Worm (Caenorhabditis elegans) whole organism, L4 larva: ENCODE measurements around the gene atgp-1.

ENCODE experiments used
- F26F4.8 ChIP-seq: fragments of 200-800 bp; sonication (Bioruptor generic); conservative IDR thresholded peaks from 2 replicates; pipeline ENCODE4 v1.3.6; 2022; ENCODE audit warnings: missing genetic modification characterization, missing compliant biosample characterization
- F49E8.2 ChIP-seq: sonication (generic microtip); optimal IDR thresholded peaks from 2 replicates; lab custom pipeline; 2016; ENCODE audit warnings: missing compliant biosample characterization, mild to moderate bottlenecking, missing genetic modification characterization, borderline replicate concordance
- Y5F2A.4 ChIP-seq: fragments of 200-800 bp; sonication (Bioruptor generic); optimal IDR thresholded peaks from 2 replicates; lab custom pipeline; 2018; ENCODE audit warnings: mild to moderate bottlenecking, missing genetic modification characterization, missing compliant biosample characterization
- Y75B8A.6 ChIP-seq: fragments of 200-800 bp; sonication (Bioruptor generic); IDR thresholded peaks from 2 replicates; pipeline ENCODE4 v1.3.6; 2022; ENCODE audit warnings: missing genetic modification reagents, missing genetic modification characterization, missing compliant biosample characterization
- ZK337.2 ChIP-seq: fragments of 200-800 bp; sonication (Bioruptor generic); IDR thresholded peaks from 2 replicates; pipeline ENCODE4 v1.3.6; 2022; ENCODE audit warnings: missing genetic modification reagents, missing genetic modification characterization, missing compliant biosample characterization
- ZK546.5 ChIP-seq, 2 experiments: sonication (generic microtip); optimal IDR thresholded peaks; 2 replicates each; lab custom pipeline; 2017; ENCODE audit warnings: missing biosample characterization in 2 of 2, missing genetic modification characterization in 2 of 2
- aly-2 ChIP-seq: sonication (generic microtip); optimal IDR thresholded peaks from 2 replicates; lab custom pipeline; 2018; ENCODE audit warnings: missing biosample characterization, missing genetic modification characterization
- ama-1 ChIP-seq: fragments of 150-350 bp; optimal IDR thresholded peaks from 2 replicates; lab custom pipeline; 2014; ENCODE audit warnings: inconsistent platforms, mixed read lengths
- attf-4 ChIP-seq: sonication (generic microtip); optimal IDR thresholded peaks from 3 replicates; lab custom pipeline; 2017; ENCODE audit warnings: missing biosample characterization, missing genetic modification characterization
- ceh-20 ChIP-seq: fragments of 200-800 bp; sonication (Bioruptor generic); IDR thresholded peaks from 2 replicates; pipeline ENCODE4 v1.3.6; 2022; ENCODE audit warnings: missing genetic modification reagents, missing genetic modification characterization, missing compliant biosample characterization
- ceh-32 ChIP-seq: sonication (generic microtip); optimal IDR thresholded peaks from 2 replicates; lab custom pipeline; 2016; ENCODE audit warnings: mild to moderate bottlenecking, missing genetic modification characterization, missing compliant biosample characterization; ENCODE audit not compliant: poor library complexity
- daf-12 ChIP-seq: fragments of 150-350 bp; optimal IDR thresholded peaks from 2 replicates; lab custom pipeline; 2014; ENCODE audit warnings: missing biosample characterization, missing genetic modification reagents, missing genetic modification characterization
- daf-19 ChIP-seq: fragments of 200-800 bp; sonication (Bioruptor generic); conservative IDR thresholded peaks from 2 replicates; pipeline ENCODE4 v1.3.6; 2022; ENCODE audit warnings: missing genetic modification characterization, missing compliant biosample characterization
- dmd-6 ChIP-seq: fragments of 200-800 bp; sonication (Bioruptor generic); IDR thresholded peaks from 2 replicates; pipeline ENCODE4 v1.3.6; 2022; ENCODE audit warnings: missing genetic modification reagents, missing genetic modification characterization, missing compliant biosample characterization
- dmd-9 ChIP-seq: fragments of 200-800 bp; sonication (Bioruptor generic); IDR thresholded peaks from 2 replicates; pipeline ENCODE4 v1.3.6; 2022; ENCODE audit warnings: missing genetic modification reagents, missing genetic modification characterization, missing compliant biosample characterization
- duxl-1 ChIP-seq: sonication (generic microtip); optimal IDR thresholded peaks from 2 replicates; lab custom pipeline; 2016; ENCODE audit warnings: mild to moderate bottlenecking, missing genetic modification characterization, moderate library complexity, missing compliant biosample characterization; ENCODE audit not compliant: poor library complexity
- fkh-10 ChIP-seq: fragments of 150-350 bp; optimal IDR thresholded peaks from 2 replicates; lab custom pipeline; 2014; ENCODE audit warnings: missing biosample characterization, missing genetic modification reagents, missing genetic modification characterization
- fos-1 ChIP-seq: fragments of 150-350 bp; optimal IDR thresholded peaks from 2 replicates; lab custom pipeline; 2014; ENCODE audit warnings: missing biosample characterization, missing genetic modification characterization
- hlh-30 ChIP-seq: sonication (generic microtip); optimal IDR thresholded peaks from 2 replicates; lab custom pipeline; 2017; ENCODE audit warnings: antibody characterized with exemption, mild to moderate bottlenecking, missing genetic modification characterization, missing compliant biosample characterization; ENCODE audit not compliant: insufficient read depth
- jun-1 ChIP-seq: fragments of 150-350 bp; optimal IDR thresholded peaks from 2 replicates; lab custom pipeline; 2014; ENCODE audit warnings: missing biosample characterization, missing genetic modification reagents, missing genetic modification characterization
- lin-1 ChIP-seq: fragments of 200-800 bp; sonication (Bioruptor generic); IDR thresholded peaks from 2 replicates; pipeline ENCODE4 v1.3.6; 2022; ENCODE audit warnings: missing genetic modification reagents, missing genetic modification characterization, missing compliant biosample characterization
- lin-15B ChIP-seq: fragments of 150-350 bp; sonication (generic microtip); optimal IDR thresholded peaks from 3 replicates; lab custom pipeline; 2014; ENCODE audit warnings: missing biosample characterization, missing genetic modification characterization
- lin-29 ChIP-seq: fragments of 200-800 bp; sonication (Bioruptor generic); IDR thresholded peaks from 2 replicates; pipeline ENCODE4 v1.3.6; 2022; ENCODE audit warnings: missing genetic modification reagents, missing genetic modification characterization, missing compliant biosample characterization
- lir-3 ChIP-seq: sonication (generic microtip); optimal IDR thresholded peaks from 2 replicates; lab custom pipeline; 2016; ENCODE audit warnings: mild to moderate bottlenecking, missing genetic modification characterization, missing compliant biosample characterization
- madf-9 ChIP-seq: fragments of 200-800 bp; sonication (Bioruptor generic); conservative IDR thresholded peaks from 2 replicates; pipeline ENCODE4 v1.3.6; 2022; ENCODE audit warnings: missing genetic modification reagents, missing genetic modification characterization, missing compliant biosample characterization
- mep-1 ChIP-seq: fragments of 150-350 bp; sonication (generic microtip); optimal IDR thresholded peaks from 3 replicates; lab custom pipeline; 2014; ENCODE audit warnings: missing biosample characterization, missing genetic modification characterization
- mes-2 ChIP-seq: sonication (generic microtip); optimal IDR thresholded peaks from 2 replicates; lab custom pipeline; 2016; ENCODE audit warnings: missing genotype, mild to moderate bottlenecking, missing genetic modification characterization, missing compliant biosample characterization; ENCODE audit not compliant: poor library complexity, severe bottlenecking
- mxl-2 ChIP-seq: fragments of 200-800 bp; sonication (Bioruptor generic); conservative IDR thresholded peaks from 2 replicates; pipeline ENCODE4 v1.3.6; 2022; ENCODE audit warnings: missing genetic modification reagents, missing genetic modification characterization, missing compliant biosample characterization
- nhr-10 ChIP-seq: fragments of 150-350 bp; optimal IDR thresholded peaks from 2 replicates; lab custom pipeline; 2014; ENCODE audit warnings: missing biosample characterization, missing genetic modification characterization
- nhr-42 ChIP-seq: fragments of 200-800 bp; sonication (Bioruptor generic); IDR thresholded peaks from 2 replicates; pipeline ENCODE4 v1.3.6; 2022; ENCODE audit warnings: missing genetic modification characterization, missing compliant biosample characterization
- nhr-48 ChIP-seq: sonication (generic microtip); optimal IDR thresholded peaks from 2 replicates; lab custom pipeline; 2016; ENCODE audit warnings: mild to moderate bottlenecking, missing genetic modification characterization, missing compliant biosample characterization
- nhr-76 ChIP-seq: fragments of 150-350 bp; optimal IDR thresholded peaks from 2 replicates; lab custom pipeline; 2014; ENCODE audit warnings: missing biosample characterization, missing genetic modification characterization
- nhr-77 ChIP-seq: fragments of 150-350 bp; optimal IDR thresholded peaks from 2 replicates; lab custom pipeline; 2014; ENCODE audit warnings: missing biosample characterization, missing genetic modification characterization
- pha-4 ChIP-seq, 2 experiments: fragments of 150-350 bp in 1 of 2; fragments of 200-800 bp in 1 of 2; sonication (Bioruptor generic) in 1 of 2; IDR thresholded peaks in 1 of 2; optimal IDR thresholded peaks in 1 of 2; 2 replicates each; pipeline versions ENCODE4 v1.3.6 to Lab custom; 2014 to 2022; ENCODE audit warnings: missing genetic modification characterization in 2 of 2, missing genetic modification reagents in 2 of 2, missing biosample characterization in 1 of 2, missing compliant biosample characterization in 1 of 2
- rbr-2 ChIP-seq: sonication (generic microtip); optimal IDR thresholded peaks from 2 replicates; lab custom pipeline; 2016; ENCODE audit warnings: missing genotype, missing genetic modification characterization, missing compliant biosample characterization
- snpc-1.2 ChIP-seq: fragments of 200-800 bp; sonication (Bioruptor generic); IDR thresholded peaks from 2 replicates; pipeline ENCODE4 v1.3.6; 2022; ENCODE audit warnings: missing genetic modification reagents, missing genetic modification characterization, missing compliant biosample characterization
- snpc-4 ChIP-seq: fragments of 150-350 bp; optimal IDR thresholded peaks from 2 replicates; lab custom pipeline; 2014; ENCODE audit warnings: missing biosample characterization, missing genetic modification characterization
- spr-3 ChIP-seq: fragments of 200-800 bp; sonication (Bioruptor generic); optimal IDR thresholded peaks from 2 replicates; lab custom pipeline; 2018; ENCODE audit warnings: mild to moderate bottlenecking, missing genetic modification characterization, missing compliant biosample characterization
- tag-97 ChIP-seq: fragments of 200-800 bp; sonication (Bioruptor generic); IDR thresholded peaks from 2 replicates; pipeline ENCODE4 v1.3.6; 2022; ENCODE audit warnings: missing genetic modification characterization, missing compliant biosample characterization
- zfp-2 ChIP-seq: sonication (generic microtip); optimal IDR thresholded peaks from 2 replicates; lab custom pipeline; 2016; ENCODE audit warnings: mild to moderate bottlenecking, missing genetic modification characterization, missing compliant biosample characterization
- zfp-3 ChIP-seq: fragments of 200-800 bp; sonication (Bioruptor generic); conservative IDR thresholded peaks from 2 replicates; pipeline ENCODE4 v1.3.6; 2022; ENCODE audit warnings: missing genetic modification reagents, missing genetic modification characterization, missing compliant biosample characterization
- ztf-11 ChIP-seq: fragments of 150-350 bp; optimal IDR thresholded peaks from 2 replicates; lab custom pipeline; 2014; ENCODE audit warnings: missing biosample characterization, missing genetic modification characterization

atgp-1 gene

DNA sequence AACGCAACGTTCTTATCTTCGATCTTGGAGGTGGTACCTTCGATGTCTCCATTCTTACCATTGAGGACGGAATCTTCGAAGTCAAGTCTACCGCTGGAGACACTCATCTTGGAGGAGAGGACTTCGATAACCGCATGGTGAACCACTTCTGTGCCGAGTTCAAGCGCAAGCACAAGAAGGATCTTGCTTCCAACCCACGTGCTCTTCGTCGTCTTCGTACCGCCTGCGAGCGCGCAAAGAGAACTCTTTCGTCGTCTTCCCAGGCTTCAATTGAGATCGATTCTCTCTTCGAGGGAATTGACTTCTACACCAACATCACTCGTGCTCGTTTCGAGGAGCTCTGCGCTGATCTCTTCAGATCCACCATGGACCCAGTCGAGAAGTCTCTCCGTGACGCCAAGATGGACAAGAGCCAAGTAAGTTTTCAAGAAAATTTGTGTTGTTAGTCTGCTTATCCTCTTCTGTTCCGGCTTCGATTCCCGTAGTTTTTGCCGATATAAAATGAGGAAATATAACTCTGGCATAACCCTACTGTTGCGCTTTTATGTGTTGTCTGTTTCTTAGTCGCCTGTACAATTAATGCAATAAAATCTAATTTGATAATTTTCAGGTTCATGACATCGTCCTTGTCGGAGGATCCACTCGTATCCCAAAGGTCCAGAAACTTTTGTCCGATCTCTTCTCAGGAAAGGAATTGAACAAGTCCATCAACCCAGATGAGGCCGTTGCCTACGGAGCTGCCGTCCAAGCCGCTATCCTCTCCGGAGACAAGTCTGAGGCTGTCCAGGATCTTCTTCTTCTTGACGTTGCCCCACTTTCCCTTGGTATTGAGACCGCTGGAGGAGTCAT is 10.7 kb downstream of the atgp-1 start (continued):
- no peak for TF ChIP-seq lir-3 (tag; lab: Kevin White, UChicago)
- TF ChIP-seq, all 104 proteins: peak for 24

DNA sequence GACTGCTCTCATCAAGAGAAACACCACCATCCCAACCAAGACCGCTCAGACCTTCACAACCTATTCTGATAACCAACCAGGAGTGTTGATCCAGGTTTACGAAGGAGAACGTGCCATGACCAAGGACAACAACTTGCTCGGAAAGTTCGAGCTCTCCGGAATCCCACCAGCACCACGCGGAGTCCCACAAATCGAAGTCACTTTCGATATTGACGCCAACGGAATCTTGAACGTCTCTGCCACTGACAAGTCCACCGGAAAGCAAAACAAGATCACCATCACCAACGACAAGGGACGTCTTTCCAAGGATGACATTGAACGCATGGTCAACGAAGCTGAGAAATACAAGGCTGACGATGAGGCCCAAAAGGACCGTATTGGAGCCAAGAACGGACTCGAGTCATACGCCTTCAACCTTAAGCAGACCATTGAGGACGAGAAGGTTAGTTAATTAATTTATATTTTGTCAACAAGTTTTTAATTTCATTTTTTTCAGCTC is 11.3 kb downstream of the atgp-1 start:
- TF ChIP-seq daf-19 (GFP tag; lab: Robert Waterston, UW) (0 out of 2 replicates have a peak, but pooled peaks have one; percentile 6), ztf-11 (tag; lab: Kevin White, UChicago) (no peak), Y75B8A.6 (GFP tag; lab: Robert Waterston, UW) (no peak), F26F4.8 (0 out of 2 replicates have a peak, but pooled peaks have one; percentile 5), dmd-6 (GFP tag; lab: Robert Waterston, UW) (peak; percentile 13; the same call in 1 of the 2 replicates), hlh-30 (peak; percentile 1), nhr-76 (tag; lab: Kevin White, UChicago) (no peak), attf-4 (no peak), mes-2 (peak; percentile 22), rbr-2 (tag; lab: Kevin White, UChicago) (peak; percentile 17), ama-1 (lab: Kevin White, UChicago) (peak; percentile 75)

DNA sequence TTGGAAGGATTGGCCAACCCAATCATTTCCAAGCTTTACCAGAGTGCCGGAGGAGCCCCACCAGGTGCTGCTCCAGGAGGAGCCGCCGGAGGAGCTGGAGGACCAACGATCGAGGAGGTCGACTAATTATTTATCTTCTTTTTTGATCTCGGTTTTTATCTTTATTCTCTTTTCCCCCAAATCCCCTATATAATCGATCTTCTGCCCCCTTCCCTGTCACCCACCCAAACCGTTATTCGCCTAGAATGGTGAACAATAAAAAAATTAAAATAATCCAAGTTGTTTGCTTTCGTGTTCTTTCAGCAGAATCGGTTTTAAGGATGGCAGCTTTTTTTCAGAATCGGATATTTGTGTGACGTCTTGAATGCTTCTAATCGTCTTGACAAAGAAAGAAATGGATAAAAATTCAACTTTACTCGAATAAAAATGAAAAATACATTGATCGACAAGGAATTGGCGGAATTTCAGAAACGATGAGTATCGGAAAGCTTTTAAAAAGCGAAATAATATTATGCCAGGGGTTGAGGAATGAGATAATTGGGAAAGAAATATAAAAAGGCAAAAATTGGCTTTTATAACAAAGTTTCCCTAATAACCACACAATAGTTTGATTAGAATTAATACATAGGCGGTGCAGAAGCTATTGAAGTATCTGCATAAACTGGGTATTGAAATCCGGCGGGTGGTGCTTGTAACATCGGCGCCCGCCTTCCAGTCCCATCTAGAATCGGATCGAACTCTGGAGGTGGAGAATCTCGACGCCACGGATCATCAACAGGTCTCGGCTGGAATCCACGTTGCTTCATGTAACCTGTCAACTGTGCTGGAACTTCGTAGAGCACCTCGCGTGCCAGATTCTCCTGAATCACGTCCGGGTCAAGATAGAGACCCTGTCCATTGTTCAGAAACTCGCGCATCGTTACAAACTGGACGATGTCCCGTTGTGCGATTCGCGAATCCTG is 12.2 kb downstream of the atgp-1 start:
- TF ChIP-seq fos-1 (tag; lab: Kevin White, UChicago) (no peak), fkh-10 (GFP tag; lab: Kevin White, UChicago) (no peak), F49E8.2 (tag; lab: Kevin White, UChicago) (peak; percentile 93), ceh-20 (GFP tag; lab: Robert Waterston, UW) (peak; percentile 49; the same call in 1 of the 2 replicates), zfp-2 (tag; lab: Kevin White, UChicago) (no peak), nhr-77 (tag; lab: Kevin White, UChicago) (no peak), ZK546.5 (tag; optimal IDR thresholded peaks at IDR 0.05; lab: Kevin White, UChicago) (no peak), mxl-2 (GFP tag; lab: Robert Waterston, UW) (peak; percentile 31; the same call in 1 of the 2 replicates), nhr-42 (GFP tag; lab: Robert Waterston, UW) (no peak), snpc-1.2 (GFP tag; lab: Robert Waterston, UW) (peak; percentile 93), mep-1 (tag; lab: Kevin White, UChicago) (peak; percentile 89), daf-12 (no peak), aly-2 (tag; lab: Kevin White, UChicago) (peak; percentile 99), lin-1 (GFP tag; lab: Robert Waterston, UW) (peak; percentile 58; the same call in 1 of the 2 replicates), ZK337.2 (GFP tag; lab: Robert Waterston, UW) (no peak), jun-1 (tag; lab: Kevin White, UChicago) (no peak), ceh-32 (tag; lab: Kevin White, UChicago) (no peak), madf-9 (GFP tag; lab: Robert Waterston, UW) (no peak; the same call in 1 of the 2 replicates), nhr-10 (tag; lab: Kevin White, UChicago) (peak; percentile 46), pha-4 (GFP tag; IDR thresholded peaks at IDR 0.05; lab: Robert Waterston, UW) (peak; percentile 81), pha-4 (tag; optimal IDR thresholded peaks at IDR 0.05; lab: Kevin White, UChicago) (no peak), lin-29 (no peak; the same call in none of the 2 replicates), duxl-1 (tag; lab: Kevin White, UChicago) (peak; percentile 32), daf-19 (GFP tag; lab: Robert Waterston, UW) (peak; percentile 96), lin-15B (tag; lab: Kevin White, UChicago) (no peak), spr-3 (GFP tag; lab: Kevin White, UChicago) (peak; percentile 38), zfp-3 (GFP tag; lab: Robert Waterston, UW) (peak; percentile 98), Y5F2A.4 (GFP tag; lab: Kevin White, UChicago) (peak; percentile 60), dmd-9 (GFP tag; lab: Robert Waterston, UW) (no peak), tag-97 (GFP tag; lab: Robert Waterston, UW) (no peak), nhr-48 (no peak), Y75B8A.6 (GFP tag; lab: Robert Waterston, UW) (peak; percentile 89), snpc-4 (tag; lab: Kevin White, UChicago) (no peak)
